Fruit fly (Drosophila melanogaster): Measurements from ENCODE around the gene Cpr78Cc.

Cpr78Cc gene

dm6 chr3L:21317416-21318259 is 17.3 kb downstream of the Cpr78Cc start, which contains the start of gene Pc (continued):
- TF ChIP-seq Max (GFP tag; optimal IDR thresholded peaks at IDR 0.05), result peak; percentile 30
- no peak for TF ChIP-seq Usf (GFP tag; optimal IDR thresholded peaks at IDR 0.05)
- TF ChIP-seq Nf-YB (GFP tag; optimal IDR thresholded peaks at IDR 0.05), result no peak
- TF ChIP-seq lbe (GFP tag; optimal IDR thresholded peaks at IDR 0.05), result no peak
- TF ChIP-seq CG17186 (GFP tag; optimal IDR thresholded peaks at IDR 0.05), result peak; percentile 57
- no peak for TF ChIP-seq Ada2b (GFP tag; IDR thresholded peaks at IDR 0.05)
- TF ChIP-seq CG18262 (tag; optimal IDR thresholded peaks at IDR 0.05), result no peak
- TF ChIP-seq CG18476 (GFP tag; optimal IDR thresholded peaks at IDR 0.05), result no peak
- no peak for TF ChIP-seq CG12219 (GFP tag; optimal IDR thresholded peaks at IDR 0.05)
- TF ChIP-seq h (optimal IDR thresholded peaks at IDR 0.05), result no peak
- TF ChIP-seq Optix (GFP tag; IDR thresholded peaks at IDR 0.05), result no peak
- no peak for TF ChIP-seq CG32772 (GFP tag; IDR thresholded peaks at IDR 0.05)
- TF ChIP-seq Abd-B (GFP tag; optimal IDR thresholded peaks at IDR 0.05), result no peak
- TF ChIP-seq Awh (GFP tag; IDR thresholded peaks at IDR 0.05), result no peak
- no peak for TF ChIP-seq CG3163 (GFP tag; optimal IDR thresholded peaks at IDR 0.05)
- TF ChIP-seq ftz-f1 (GFP tag; optimal IDR thresholded peaks at IDR 0.05), result peak; percentile 25
- TF ChIP-seq tgo (GFP tag; IDR thresholded peaks at IDR 0.05), result no peak
- TF ChIP-seq CG1602 (GFP tag; optimal IDR thresholded peaks at IDR 0.05), result no peak
- 0 out of 2 replicates have a peak, but pooled peaks have one; percentile 37 for TF ChIP-seq rib (GFP tag; IDR thresholded peaks at IDR 0.05)
- TF ChIP-seq ac (GFP tag; optimal IDR thresholded peaks at IDR 0.05), result no peak
- no peak for TF ChIP-seq mirr (GFP tag; optimal IDR thresholded peaks at IDR 0.05)
- no peak for TF ChIP-seq bcd (GFP tag; optimal IDR thresholded peaks at IDR 0.05)
- no peak for TF ChIP-seq CG30403 (GFP tag; optimal IDR thresholded peaks at IDR 0.05)
- TF ChIP-seq dmrt11E (tag; optimal IDR thresholded peaks at IDR 0.05), result no peak
- peak in 1 of 2 experiments; percentile 44 for TF ChIP-seq Hr51 (GFP tag; optimal IDR thresholded peaks at IDR 0.05)
- TF ChIP-seq sima (GFP tag; optimal IDR thresholded peaks at IDR 0.05), result peak; percentile 34
- peak; percentile 90 for TF ChIP-seq CG2116 (GFP tag; optimal IDR thresholded peaks at IDR 0.05)
- TF ChIP-seq fd64A (GFP tag; optimal IDR thresholded peaks at IDR 0.05), result no peak
- TF ChIP-seq CG10462 (GFP tag; optimal IDR thresholded peaks at IDR 0.05), result no peak
- TF ChIP-seq sob (GFP tag; IDR thresholded peaks at IDR 0.05), result peak; percentile 48; the same call in 1 of the 2 replicates
- no peak for TF ChIP-seq hkb (optimal IDR thresholded peaks at IDR 0.05)
- no peak for TF ChIP-seq hkb (GFP tag; IDR thresholded peaks at IDR 0.05)
- no peak for TF ChIP-seq dimm (GFP tag; IDR thresholded peaks at IDR 0.05)
- peak; percentile 95 for TF ChIP-seq CG42726 (GFP tag; IDR thresholded peaks at IDR 0.05; ENCODE audit: partially characterized antibody)
- no peak for TF ChIP-seq danr (GFP tag; IDR thresholded peaks at IDR 0.05)
- peak; percentile 43 for TF ChIP-seq Rfx (GFP tag; IDR thresholded peaks at IDR 0.05)
- TF ChIP-seq Hr39 (optimal IDR thresholded peaks at IDR 0.05), result no peak
- no peak for TF ChIP-seq CG8944 (GFP tag; optimal IDR thresholded peaks at IDR 0.05)
- no peak for TF ChIP-seq CG12744 (GFP tag; optimal IDR thresholded peaks at IDR 0.05)
- peak; percentile 4 for TF ChIP-seq CG9609 (GFP tag; optimal IDR thresholded peaks at IDR 0.05)
- TF ChIP-seq scrt (GFP tag; optimal IDR thresholded peaks at IDR 0.05), result no peak
- TF ChIP-seq mam (GFP tag; optimal IDR thresholded peaks at IDR 0.05), result peak; percentile 26
- no peak for TF ChIP-seq CG17912 (GFP tag; optimal IDR thresholded peaks at IDR 0.05)
- no peak for TF ChIP-seq Poxn (GFP tag; IDR thresholded peaks at IDR 0.05)
- peak in 1 of 3 experiments; percentile 20 for TF ChIP-seq lola (GFP tag; optimal IDR thresholded peaks at IDR 0.05)
- peak; percentile 64 for TF ChIP-seq E2f2 (GFP tag; IDR thresholded peaks at IDR 0.05)
- TF ChIP-seq ems (GFP tag; optimal IDR thresholded peaks at IDR 0.05), result no peak
- TF ChIP-seq ranshi (GFP tag; IDR thresholded peaks at IDR 0.05), result no peak
- peak; percentile 72; the same call in 1 of the 2 replicates for TF ChIP-seq ato (GFP tag; IDR thresholded peaks at IDR 0.05; ENCODE audit: partially characterized antibody)
- TF ChIP-seq psq (GFP tag; optimal IDR thresholded peaks at IDR 0.05), result no peak
- TF ChIP-seq Rx (GFP tag; IDR thresholded peaks at IDR 0.05), result no peak
